Worm (Caenorhabditis elegans): Measurements from ENCODE around the gene sri-62.

The sri-62 gene

ce11 chrII:2725561-2725960 is 27.3 kb upstream of the sri-62 start, which contains the start of the genes T05A8.11 and nep-2:
Gene T05A8.11 (minus strand): TSS chrII:2725661.
Gene nep-2 (minus strand): TSS chrII:2725752.
- no peak for TF ChIP-seq zag-1 (tag; optimal IDR thresholded peaks at IDR 0.05)
- TF ChIP-seq set-16 (GFP tag; IDR thresholded peaks at IDR 0.05) = 0 out of 2 replicates have a peak, but pooled peaks have one; percentile 2

DNA sequence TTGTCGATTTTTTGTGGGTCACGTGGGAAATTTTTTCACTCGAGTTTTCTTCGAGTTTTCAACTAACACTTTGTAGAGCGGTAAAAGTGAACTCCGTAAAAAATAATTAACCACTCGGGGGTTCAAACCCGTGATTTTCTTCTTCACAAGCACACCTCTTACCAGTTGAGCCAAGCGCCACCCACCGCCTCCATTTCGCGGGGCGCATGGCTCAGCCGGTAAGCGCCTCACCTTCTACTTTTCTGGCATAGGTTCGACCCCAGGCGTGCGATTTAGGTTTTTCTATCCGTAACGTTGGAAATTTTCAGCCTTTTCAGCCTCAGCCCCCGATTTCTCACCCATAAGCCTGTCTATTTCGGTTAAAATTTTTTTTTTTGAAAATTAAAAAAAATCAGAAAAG is 23.7 kb upstream of the sri-62 start:
- TF ChIP-seq ces-1 (GFP tag; optimal IDR thresholded peaks at IDR 0.05) (no peak), nhr-77 (tag; optimal IDR thresholded peaks at IDR 0.05) (no peak), F44E2.7 (GFP tag; IDR thresholded peaks at IDR 0.05) (no peak), nhr-28 (tag; optimal IDR thresholded peaks at IDR 0.05) (no peak), aha-1 (tag) (no peak), R02D3.7 (tag; optimal IDR thresholded peaks at IDR 0.05) (no peak), mxl-2 (GFP tag; conservative IDR thresholded peaks at IDR 0.05) (no peak)

- TF ChIP-seq set-16 (GFP tag; IDR thresholded peaks at IDR 0.05) (peak; percentile 87), unc-62 (GFP tag; optimal IDR thresholded peaks at IDR 0.05 in 1 of 2) (peak in 1 of 2 experiments; percentile 28), unc-62 (tag; optimal IDR thresholded peaks at IDR 0.05) (no peak), vab-7 (GFP tag; IDR thresholded peaks at IDR 0.05) (no peak), snpc-1.2 (GFP tag; IDR thresholded peaks at IDR 0.05) (0 out of 2 replicates have a peak, but pooled peaks have one; percentile 22), aha-1 (tag) (no peak)
Measured at ce11 chrII:2719212-2719611, 20.9 kb upstream of the sri-62 start.

- TF ChIP-seq mxl-2 (GFP tag; conservative IDR thresholded peaks at IDR 0.05) = no peak
- no peak for TF ChIP-seq mdt-29 (GFP tag; IDR thresholded peaks at IDR 0.05)
- TF ChIP-seq lin-39 (tag; optimal IDR thresholded peaks at IDR 0.05) = no peak
- TF ChIP-seq nhr-48 (tag; optimal IDR thresholded peaks at IDR 0.05) = no peak
- TF ChIP-seq hif-1 (tag; optimal IDR thresholded peaks at IDR 0.05) = no peak
- TF ChIP-seq madf-5 (GFP tag; IDR thresholded peaks at IDR 0.05) = no peak
- TF ChIP-seq fos-1 (tag; optimal IDR thresholded peaks at IDR 0.05) = no peak
- TF ChIP-seq Y5F2A.4 (GFP tag; optimal IDR thresholded peaks at IDR 0.05) = no peak
- TF ChIP-seq hmg-1.1 (GFP tag; IDR thresholded peaks at IDR 0.05) = no peak
- TF ChIP-seq nhr-76 (tag; optimal IDR thresholded peaks at IDR 0.05) = no peak
- no peak for TF ChIP-seq lsy-2 (tag; optimal IDR thresholded peaks at IDR 0.05)
- TF ChIP-seq ces-1 (GFP tag; optimal IDR thresholded peaks at IDR 0.05) = no peak
- TF ChIP-seq set-16 (GFP tag; IDR thresholded peaks at IDR 0.05) = 0 out of 2 replicates have a peak, but pooled peaks have one; percentile 1
- TF ChIP-seq F26F4.8 (GFP tag; conservative IDR thresholded peaks at IDR 0.05) = no peak
- peak; percentile 12 for TF ChIP-seq aha-1 (tag)
- TF ChIP-seq madf-9 (GFP tag; conservative IDR thresholded peaks at IDR 0.05) = no peak
- TF ChIP-seq php-3 (GFP tag; IDR thresholded peaks at IDR 0.05) = no peak
- no peak for TF ChIP-seq unc-62 (GFP tag; optimal IDR thresholded peaks at IDR 0.05 in 1 of 2)
- TF ChIP-seq unc-62 (tag; optimal IDR thresholded peaks at IDR 0.05) = no peak
Measured at ce11 chrII:2717335-2717734, 19.1 kb upstream of the sri-62 start, which contains the start of gene T05A8.3. Gene T05A8.3 (minus strand): TSS chrII:2717435.

DNA sequence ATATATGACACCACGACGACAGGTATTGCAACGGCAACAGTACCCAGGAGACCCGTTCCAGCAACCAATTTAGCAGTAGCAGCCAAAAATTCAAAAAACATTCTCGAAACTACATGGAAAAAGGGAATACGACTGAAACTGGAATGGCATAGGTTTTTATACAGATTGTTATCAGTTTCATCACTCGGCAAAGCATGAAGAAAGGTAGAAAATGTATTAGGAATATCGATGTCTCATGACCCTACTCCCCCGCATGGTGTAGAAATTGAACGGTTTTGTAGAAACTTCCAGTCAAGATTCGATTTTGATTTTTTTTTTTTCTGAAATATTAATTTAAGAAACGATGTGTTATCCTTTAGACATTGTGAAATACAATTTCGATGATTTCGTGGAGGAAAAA is 12.6 kb upstream of the sri-62 start, which contains the start of gene T05A8.2:
Gene T05A8.2 (minus strand): TSS at position 101 of the 400 bp plus-strand sequence.
- TF ChIP-seq R02D3.7 (tag; optimal IDR thresholded peaks at IDR 0.05) = no peak
- TF ChIP-seq unc-62 (GFP tag; optimal IDR thresholded peaks at IDR 0.05 in 1 of 2) = peak in 1 of 2 experiments; percentile 35
- no peak for TF ChIP-seq unc-62 (tag; optimal IDR thresholded peaks at IDR 0.05)
- TF ChIP-seq spr-1 (tag; optimal IDR thresholded peaks at IDR 0.05) = no peak

- TF ChIP-seq ceh-20 (GFP tag; IDR thresholded peaks at IDR 0.05) (no peak), nhr-48 (tag; optimal IDR thresholded peaks at IDR 0.05) (no peak), daf-12 (tag; optimal IDR thresholded peaks at IDR 0.05) (no peak), skn-1 (tag; optimal IDR thresholded peaks at IDR 0.05) (no peak), madf-9 (GFP tag; conservative IDR thresholded peaks at IDR 0.05) (no peak), ZK546.5 (tag; optimal IDR thresholded peaks at IDR 0.05) (no peak), mxl-2 (GFP tag; conservative IDR thresholded peaks at IDR 0.05) (no peak), jun-1 (tag; optimal IDR thresholded peaks at IDR 0.05) (no peak), pqm-1 (tag; optimal IDR thresholded peaks at IDR 0.05) (no peak), nhr-10 (tag; optimal IDR thresholded peaks at IDR 0.05) (no peak), aha-1 (tag) (no peak)
Measured at ce11 chrII:2709942-2710341, 11.7 kb upstream of the sri-62 start, which contains the start of gene T05A8.1. Gene T05A8.1 (minus strand): TSS chrII:2710042.

Measured in whole organism, L4 larva.